Worm (Caenorhabditis elegans) whole organism, L3 larva: ENCODE data around the gene pqn-29.

Experiments
- R02D3.7 ChIP-seq: fragments of 150-350 bp; optimal IDR thresholded peaks from 2 replicates; lab custom pipeline; 2014; ENCODE audit warnings: missing biosample characterization, missing genetic modification characterization
- aly-2 ChIP-seq: fragments of 150-350 bp; optimal IDR thresholded peaks from 2 replicates; lab custom pipeline; 2014; ENCODE audit warnings: missing biosample characterization, missing genetic modification characterization
- ama-1 ChIP-seq: fragments of 150-350 bp; optimal IDR thresholded peaks from 2 replicates; lab custom pipeline; 2018
- ceh-16 ChIP-seq: sonication (generic microtip); optimal IDR thresholded peaks from 2 replicates; lab custom pipeline; 2017; ENCODE audit warnings: missing biosample characterization, missing genetic modification characterization
- ceh-28 ChIP-seq: fragments of 150-350 bp; optimal IDR thresholded peaks from 2 replicates; lab custom pipeline; 2014; ENCODE audit warnings: missing biosample characterization, missing genetic modification reagents, missing genetic modification characterization
- daf-12 ChIP-seq: fragments of 150-350 bp; optimal IDR thresholded peaks from 2 replicates; lab custom pipeline; 2014; ENCODE audit warnings: missing biosample characterization, missing genetic modification reagents, missing genetic modification characterization
- egl-5 ChIP-seq: fragments of 150-350 bp; optimal IDR thresholded peaks from 2 replicates; lab custom pipeline; 2017; ENCODE audit warnings: missing biosample characterization, missing genetic modification reagents, missing genetic modification characterization, inconsistent platforms
- elt-1 ChIP-seq: fragments of 150-350 bp; optimal IDR thresholded peaks from 2 replicates; lab custom pipeline; 2014; ENCODE audit warnings: missing biosample characterization, missing genetic modification characterization
- elt-2 ChIP-seq: sonication (generic microtip); optimal IDR thresholded peaks from 2 replicates; lab custom pipeline; 2016; ENCODE audit warnings: missing genetic modification reagents, mild to moderate bottlenecking, missing genetic modification characterization, missing compliant biosample characterization
- elt-3 ChIP-seq, 3 experiments: fragments of 150-350 bp in 1 of 3; sonication (generic microtip) in 2 of 3; optimal IDR thresholded peaks; 2 replicates in 2 of 3; 4 replicates in 1 of 3; lab custom pipeline; 2014 to 2017; ENCODE audit warnings: missing biosample characterization in 3 of 3, missing genetic modification characterization in 3 of 3
- fkh-2 ChIP-seq: fragments of 150-350 bp; optimal IDR thresholded peaks from 2 replicates; lab custom pipeline; 2014; ENCODE audit warnings: missing biosample characterization, missing genetic modification reagents, missing genetic modification characterization
- jun-1 ChIP-seq: fragments of 150-350 bp; optimal IDR thresholded peaks from 2 replicates; lab custom pipeline; 2014; ENCODE audit warnings: missing biosample characterization, missing genetic modification reagents, missing genetic modification characterization
- lin-39 ChIP-seq: fragments of 150-350 bp; optimal IDR thresholded peaks from 2 replicates; lab custom pipeline; 2018; ENCODE audit warnings: missing biosample characterization, missing genetic modification reagents, missing genetic modification characterization
- lsy-12 ChIP-seq: sonication (generic microtip); optimal IDR thresholded peaks from 2 replicates; lab custom pipeline; 2016; ENCODE audit warnings: mild to moderate bottlenecking, missing genetic modification characterization, missing compliant biosample characterization
- mdl-1 ChIP-seq: fragments of 150-350 bp; optimal IDR thresholded peaks from 2 replicates; lab custom pipeline; 2014; ENCODE audit warnings: missing biosample characterization, missing genetic modification characterization
- nhr-11 ChIP-seq: fragments of 150-350 bp; optimal IDR thresholded peaks from 2 replicates; lab custom pipeline; 2014; ENCODE audit warnings: missing biosample characterization, missing genetic modification characterization
- nhr-12 ChIP-seq: fragments of 150-350 bp; optimal IDR thresholded peaks from 2 replicates; lab custom pipeline; 2014; ENCODE audit warnings: missing biosample characterization, missing genetic modification characterization
- nhr-23 ChIP-seq: fragments of 150-350 bp; optimal IDR thresholded peaks from 2 replicates; lab custom pipeline; 2014; ENCODE audit warnings: missing biosample characterization, missing genetic modification reagents, missing genetic modification characterization
- nhr-28 ChIP-seq: fragments of 150-350 bp; optimal IDR thresholded peaks from 2 replicates; lab custom pipeline; 2014; ENCODE audit warnings: missing biosample characterization, missing genetic modification characterization
- nhr-43 ChIP-seq: sonication (generic microtip); optimal IDR thresholded peaks from 2 replicates; lab custom pipeline; 2016; ENCODE audit warnings: mild to moderate bottlenecking, missing genetic modification characterization, missing compliant biosample characterization; ENCODE audit not compliant: poor library complexity, severe bottlenecking
- nhr-67 ChIP-seq: fragments of 150-350 bp; optimal IDR thresholded peaks from 2 replicates; lab custom pipeline; 2014; ENCODE audit warnings: missing biosample characterization, missing genetic modification characterization
- nhr-76 ChIP-seq: fragments of 150-350 bp; sonication (generic microtip); optimal IDR thresholded peaks from 5 replicates; lab custom pipeline; 2014; ENCODE audit warnings: missing biosample characterization, missing genetic modification characterization
- nhr-77 ChIP-seq: fragments of 150-350 bp; optimal IDR thresholded peaks from 2 replicates; lab custom pipeline; 2014; ENCODE audit warnings: missing biosample characterization, missing genetic modification characterization
- pha-4 ChIP-seq: fragments of 150-350 bp; optimal IDR thresholded peaks from 2 replicates; lab custom pipeline; 2014; ENCODE audit warnings: missing biosample characterization, missing genetic modification reagents, missing genetic modification characterization
- pqm-1 ChIP-seq: fragments of 150-350 bp; optimal IDR thresholded peaks from 2 replicates; lab custom pipeline; 2017; ENCODE audit warnings: missing biosample characterization, missing genetic modification characterization, inconsistent platforms
- sea-2 ChIP-seq: fragments of 150-350 bp; sonication (generic microtip); optimal IDR thresholded peaks from 4 replicates; lab custom pipeline; 2014; ENCODE audit warnings: missing biosample characterization, missing genetic modification reagents, missing genetic modification characterization
- snpc-4 ChIP-seq: fragments of 150-350 bp; optimal IDR thresholded peaks from 2 replicates; lab custom pipeline; 2014; ENCODE audit warnings: missing biosample characterization, missing genetic modification characterization
- tbx-2 ChIP-seq: sonication (generic microtip); optimal IDR thresholded peaks from 2 replicates; lab custom pipeline; 2016; ENCODE audit warnings: mild to moderate bottlenecking, missing genetic modification characterization, missing compliant biosample characterization
- unc-39 ChIP-seq: sonication (generic microtip); optimal IDR thresholded peaks from 4 replicates; lab custom pipeline; 2017; ENCODE audit warnings: missing biosample characterization, missing genetic modification characterization
- unc-62 ChIP-seq: fragments of 150-350 bp; sonication (generic microtip); optimal IDR thresholded peaks from 4 replicates; lab custom pipeline; 2014; ENCODE audit warnings: missing biosample characterization, missing genetic modification reagents, missing genetic modification characterization
- zag-1 ChIP-seq: fragments of 150-350 bp; optimal IDR thresholded peaks from 2 replicates; lab custom pipeline; 2014; ENCODE audit warnings: missing biosample characterization, missing genetic modification characterization

The pqn-29 gene

ce11 chrIII:4649363-4649768 is 3.2 kb upstream of the pqn-29 start (continued):
- peak; percentile 83 for TF ChIP-seq snpc-4 (tag; lab: Kevin White, UChicago)
- TF ChIP-seq nhr-28 (tag; lab: Kevin White, UChicago), result no peak
- TF ChIP-seq elt-1 (tag; lab: Kevin White, UChicago), result peak; percentile 25
- TF ChIP-seq nhr-76 (tag; lab: Kevin White, UChicago), result peak; percentile 21
- TF ChIP-seq unc-39 (tag; lab: Kevin White, UChicago), result no peak
- peak; percentile 30 for TF ChIP-seq ama-1 (lab: Kevin White, UChicago)
- TF ChIP-seq, all 47 proteins: peak for 30

ce11 chrIII:4647878-4648277 is 1.7 kb upstream of the pqn-29 start, which contains the start of gene T23F11.6:
Gene T23F11.6, minus strand, starts transcription at chrIII:4647922.
- TF ChIP-seq daf-12 (tag; lab: Kevin White, UChicago) (no peak), pqm-1 (tag; lab: Kevin White, UChicago) (peak; percentile 59), elt-2 (peak; percentile 44), zag-1 (no peak), nhr-23 (tag; lab: Kevin White, UChicago) (no peak)

- TF ChIP-seq snpc-4 (tag; lab: Kevin White, UChicago) (no peak), mdl-1 (no peak), pqm-1 (tag; lab: Kevin White, UChicago) (no peak), lin-39 (no peak), unc-62 (no peak), fkh-2 (tag; lab: Kevin White, UChicago) (no peak), aly-2 (tag; lab: Kevin White, UChicago) (no peak), egl-5 (tag; lab: Kevin White, UChicago) (no peak), tbx-2 (tag; lab: Kevin White, UChicago) (no peak), daf-12 (tag; lab: Kevin White, UChicago) (no peak), elt-3 (tag; optimal IDR thresholded peaks at IDR 0.05; lab: Kevin White, UChicago) (no peak), zag-1 (no peak)
Measured at ce11 chrIII:4647341-4647740, 1.2 kb upstream of the pqn-29 start.

ce11 chrIII:4643262-4643661 is 2.9 kb downstream of the pqn-29 start, which contains the start of gene pfas-1:
Gene pfas-1, minus strand, starts transcription at chrIII:4643310.
- TF ChIP-seq nhr-67 (tag; lab: Kevin White, UChicago) (no peak), egl-5 (tag; lab: Kevin White, UChicago) (no peak), pqm-1 (tag; lab: Kevin White, UChicago) (peak; percentile 57), elt-2 (peak; percentile 79)
- TF ChIP-seq, all 47 proteins: peak for 2

ce11 chrIII:4634947-4635346 is 11.2 kb downstream of the pqn-29 start, which contains the start of gene clec-153:
Gene clec-153, plus strand, starts transcription at chrIII:4635247.
- TF ChIP-seq R02D3.7 (no peak), nhr-43 (no peak), nhr-11 (tag; lab: Kevin White, UChicago) (no peak), ceh-16 (tag; lab: Kevin White, UChicago) (no peak), lsy-12 (no peak), unc-39 (tag; lab: Kevin White, UChicago) (no peak), pha-4 (no peak), pqm-1 (tag; lab: Kevin White, UChicago) (no peak), nhr-28 (tag; lab: Kevin White, UChicago) (no peak), sea-2 (GFP tag; lab: Kevin White, UChicago) (no peak), elt-1 (tag; lab: Kevin White, UChicago) (no peak), nhr-77 (no peak), nhr-12 (no peak), ama-1 (lab: Kevin White, UChicago) (no peak), ceh-28 (no peak), jun-1 (tag; lab: Kevin White, UChicago) (no peak)

- no peak for TF ChIP-seq ceh-28
Measured at ce11 chrIII:4628165-4628564, 18.0 kb downstream of the pqn-29 start, which contains the start of gene clec-151. Gene clec-151, plus strand, starts transcription at chrIII:4628465.
